Worm (Caenorhabditis elegans) whole organism, midembryonic: Measurements from ENCODE around the gene cest-33.

Source experiments
- T22C8.4 ChIP-seq: fragments of 200-800 bp; sonication (Bioruptor generic); IDR thresholded peaks from 2 replicates; pipeline ENCODE4 v1.3.6; 2022; ENCODE audit warnings: missing genetic modification characterization, missing compliant biosample characterization
- klf-2 ChIP-seq: fragments of 200-800 bp; sonication (Bioruptor generic); conservative IDR thresholded peaks from 2 replicates; pipeline ENCODE4 v1.3.6; 2022; ENCODE audit warnings: missing genetic modification reagents, missing genetic modification characterization, missing compliant biosample characterization
- ref-1 ChIP-seq: fragments of 200-800 bp; sonication (Bioruptor generic); conservative IDR thresholded peaks from 2 replicates; pipeline ENCODE4 v1.3.6; 2022; ENCODE audit warnings: missing genetic modification reagents, missing genetic modification characterization, missing compliant biosample characterization
- tab-1 ChIP-seq: fragments of 200-800 bp; sonication (Bioruptor generic); IDR thresholded peaks from 2 replicates; pipeline ENCODE4 v1.3.6; 2022; ENCODE audit warnings: missing genetic modification characterization, missing compliant biosample characterization
- ztf-23 ChIP-seq: fragments of 200-800 bp; sonication (Bioruptor generic); IDR thresholded peaks from 2 replicates; pipeline ENCODE4 v1.3.6; 2022; ENCODE audit warnings: missing genetic modification reagents, missing genetic modification characterization, missing compliant biosample characterization
- ztf-29 ChIP-seq: fragments of 200-800 bp; sonication (Bioruptor generic); IDR thresholded peaks from 2 replicates; pipeline ENCODE4 v1.3.6; 2022; ENCODE audit warnings: missing genetic modification reagents, missing genetic modification characterization, missing compliant biosample characterization

DNA sequence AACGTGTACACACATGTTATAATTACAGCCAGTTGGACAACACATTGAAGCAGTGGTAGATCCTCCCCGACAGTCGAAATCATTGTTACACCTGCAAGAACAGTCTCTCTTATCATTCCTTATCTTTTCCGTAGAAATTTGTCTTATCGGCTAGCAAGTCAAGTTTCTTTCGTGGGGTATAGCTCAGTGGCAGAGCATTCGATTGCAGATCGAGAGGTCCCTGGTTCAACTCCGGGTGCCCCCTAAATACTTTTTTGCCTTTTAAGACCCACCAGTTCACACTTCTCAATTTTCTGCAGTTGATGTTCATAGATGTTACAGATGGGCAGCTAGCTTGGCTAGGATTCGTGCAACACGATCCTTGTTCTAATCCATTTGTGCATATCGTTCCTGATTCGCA lies 30.2 kb downstream of the cest-33 start:
- TF ChIP-seq ref-1 (GFP tag; lab: Robert Waterston, UW) = no peak
- no peak for TF ChIP-seq T22C8.4
- TF ChIP-seq ztf-23 (GFP tag; lab: Robert Waterston, UW) = no peak
- no peak for TF ChIP-seq klf-2
- TF ChIP-seq tab-1 (GFP tag; lab: Robert Waterston, UW) = no peak
- no peak for TF ChIP-seq ztf-29 (GFP tag; lab: Robert Waterston, UW)
